Worm (Caenorhabditis elegans) whole organism, L4/young adult: ENCODE data around the gene C28A5.2.

Experiments used
- W03F9.2 ChIP-seq: fragments of 150-350 bp; optimal IDR thresholded peaks from 2 replicates; lab custom pipeline; 2014; ENCODE audit warnings: missing biosample characterization, missing genetic modification characterization
- dao-5 ChIP-seq: sonication (generic microtip); optimal IDR thresholded peaks from 2 replicates; lab custom pipeline; 2016; ENCODE audit warnings: missing genotype, missing genetic modification characterization, moderate library complexity, missing compliant biosample characterization
- him-1 ChIP-seq: sonication (generic microtip); optimal IDR thresholded peaks from 2 replicates; lab custom pipeline; 2016; ENCODE audit warnings: missing genotype, missing genetic modification reagents, missing genetic modification characterization, missing compliant biosample characterization

The C28A5.2 gene

DNA sequence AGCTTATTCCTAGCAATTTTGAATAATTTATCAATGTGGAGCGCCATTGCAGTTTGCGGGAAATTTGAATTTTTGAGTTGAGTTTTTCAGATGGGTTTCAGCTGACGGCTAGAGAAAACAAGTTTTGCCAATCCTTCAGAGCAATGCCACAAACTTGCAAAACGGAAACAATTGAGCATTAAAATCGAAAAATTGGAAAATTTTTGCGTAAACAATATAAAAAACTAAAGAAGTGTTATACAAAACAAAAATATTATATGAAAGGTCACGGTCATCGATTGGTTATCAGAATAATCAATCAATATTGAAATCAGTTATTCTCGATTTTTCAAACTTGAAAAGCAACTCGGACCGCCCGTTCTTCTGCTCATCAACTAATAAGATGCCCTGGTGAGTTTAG is 38.2 kb downstream of the C28A5.2 start, which contains the start of gene R07E5.15:
Gene R07E5.15, plus strand, starts transcription at position 301 of the 400 bp plus-strand sequence.
- TF ChIP-seq W03F9.2 (no peak), dao-5 (tag; lab: Kevin White, UChicago) (no peak), him-1 (no peak)

- no peak for TF ChIP-seq dao-5 (tag; lab: Kevin White, UChicago)
- TF ChIP-seq W03F9.2, result no peak
Observed at ce11 chrIII:4398463-4398862, 40.9 kb downstream of the C28A5.2 start, which contains the start of gene R07E5.6. Gene R07E5.6 (plus strand): TSS chrIII:4398763.

- TF ChIP-seq dao-5 (tag; lab: Kevin White, UChicago), result no peak
- TF ChIP-seq him-1, result no peak
- TF ChIP-seq W03F9.2, result no peak
Observed at ce11 chrIII:4397115-4397514, 42.2 kb downstream of the C28A5.2 start, which contains the start of gene R07E5.5. Gene R07E5.5 (plus strand): TSS chrIII:4397415.

DNA sequence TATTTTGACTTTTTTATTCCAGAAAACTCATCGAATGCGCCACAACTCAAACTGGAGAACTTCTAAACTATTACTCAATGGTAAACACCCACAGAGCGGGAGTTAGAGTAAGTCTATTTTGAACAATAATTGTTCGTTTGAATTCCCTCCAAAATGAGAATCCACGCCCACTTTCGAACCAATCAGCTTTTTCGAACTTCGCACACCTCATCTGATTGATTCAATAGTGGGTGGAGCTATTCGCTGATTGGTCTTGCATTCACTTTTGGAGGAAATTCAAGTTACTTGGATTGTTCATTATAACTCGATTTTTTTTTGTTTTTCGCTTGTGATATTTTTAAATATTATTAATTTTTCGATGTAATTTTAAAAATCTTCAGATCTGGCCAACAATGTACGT is 43.5 kb downstream of the C28A5.2 start:
- TF ChIP-seq dao-5 (tag; lab: Kevin White, UChicago) (no peak), him-1 (no peak), W03F9.2 (no peak)

DNA sequence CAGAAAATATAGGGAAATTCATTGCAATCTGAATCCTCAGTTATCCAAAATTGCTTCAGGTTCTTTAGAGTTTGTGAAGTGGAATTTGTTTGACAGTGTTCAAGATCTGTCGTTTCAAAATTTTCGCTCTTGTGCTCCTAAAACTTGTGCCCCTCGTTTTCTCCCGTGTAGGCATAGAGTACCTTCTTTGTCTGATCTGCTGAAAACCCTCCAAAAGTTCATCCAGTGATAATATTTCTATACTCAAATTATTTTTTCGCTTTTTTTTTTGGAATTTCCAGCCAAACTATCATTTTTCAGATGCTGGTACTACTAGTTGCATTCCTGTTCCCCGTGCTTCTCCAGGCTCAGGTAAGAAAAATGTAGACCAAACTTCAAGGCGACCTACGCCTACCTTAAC is 44.8 kb downstream of the C28A5.2 start, which contains the start of gene R07E5.4:
Gene R07E5.4, plus strand, starts transcription at position 301 of the 400 bp plus-strand sequence.
- TF ChIP-seq him-1 (no peak), W03F9.2 (no peak), dao-5 (tag; lab: Kevin White, UChicago) (no peak)

DNA sequence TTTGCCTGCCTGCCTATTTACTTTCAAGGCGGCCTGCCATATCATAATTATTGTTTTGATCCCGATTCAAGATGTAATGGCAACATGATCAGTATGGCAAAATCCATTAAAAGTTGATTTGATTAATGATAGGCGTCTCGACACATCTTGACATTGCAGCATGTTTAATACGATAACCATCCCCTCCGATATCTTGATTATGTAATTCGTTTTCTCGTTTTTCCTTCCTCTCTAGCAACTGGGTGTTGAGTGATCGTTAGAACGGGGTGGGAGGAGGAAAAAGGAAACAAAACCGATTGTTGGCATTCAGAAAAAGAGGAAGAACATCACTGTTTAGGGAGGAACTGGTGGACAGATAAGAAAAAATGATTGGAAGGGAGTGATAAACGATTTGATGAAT is 47.4 kb downstream of the C28A5.2 start:
- TF ChIP-seq dao-5 (tag; lab: Kevin White, UChicago) (no peak), W03F9.2 (no peak)

- TF ChIP-seq W03F9.2, result no peak
- no peak for TF ChIP-seq him-1
- TF ChIP-seq dao-5 (tag; lab: Kevin White, UChicago), result no peak
Observed at ce11 chrIII:4391319-4391718, 48.0 kb downstream of the C28A5.2 start.

DNA sequence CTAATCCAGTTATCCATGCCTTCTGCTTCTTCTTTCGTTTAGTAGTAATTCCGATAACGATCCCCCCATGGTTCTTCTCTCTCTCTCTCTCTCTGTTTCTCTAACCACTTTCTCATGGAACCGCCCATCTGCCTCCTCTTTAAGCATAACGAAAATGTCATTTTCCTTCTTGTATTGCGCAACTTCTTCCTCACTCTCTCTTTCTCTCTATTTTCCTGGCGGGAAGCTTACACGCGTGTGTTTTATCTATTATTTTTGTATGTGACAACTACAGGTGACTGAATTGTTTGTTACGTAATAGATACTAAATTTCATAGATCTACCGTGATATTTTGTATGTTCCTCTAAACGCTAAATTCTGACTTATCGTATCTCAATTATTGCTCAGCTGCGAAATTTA is 48.9 kb downstream of the C28A5.2 start:
- no peak for TF ChIP-seq dao-5 (tag; lab: Kevin White, UChicago)
- no peak for TF ChIP-seq him-1
